Fruit fly (Drosophila melanogaster) whole organism, embryonic: Measurements from ENCODE around the gene Lim3.

ENCODE experiments used
- ATbp ChIP-seq: fragments of 200-800 bp; sonication (Bioruptor generic); optimal IDR thresholded peaks from 2 replicates; lab custom pipeline; 2017; ENCODE audit warnings: missing biosample characterization, mild to moderate bottlenecking, missing genetic modification characterization, missing genetic modification reagents
- CG10654 ChIP-seq: fragments of 200-800 bp; sonication (Bioruptor generic); optimal IDR thresholded peaks from 2 replicates; lab custom pipeline; 2016; ENCODE audit warnings: missing biosample characterization, missing genetic modification characterization
- CG12219 ChIP-seq: fragments of 200-800 bp; sonication (Bioruptor generic); optimal IDR thresholded peaks from 3 replicates; lab custom pipeline; 2018; ENCODE audit warnings: missing biosample characterization, mild to moderate bottlenecking, missing genetic modification characterization
- CG13296 ChIP-seq: fragments of 200-800 bp; sonication (Bioruptor generic); optimal IDR thresholded peaks from 3 replicates; lab custom pipeline; 2018; ENCODE audit warnings: missing biosample characterization, mild to moderate bottlenecking, missing genetic modification characterization
- CG14014 ChIP-seq: fragments of 200-800 bp; sonication (Bioruptor generic); IDR thresholded peaks from 2 replicates; pipeline ENCODE4 v1.3.6; 2022; ENCODE audit warnings: missing biosample characterization, missing genetic modification characterization
- CG17385 ChIP-seq: fragments of 200-800 bp; sonication (Bioruptor generic); optimal IDR thresholded peaks from 3 replicates; lab custom pipeline; 2018; ENCODE audit warnings: missing biosample characterization, mild to moderate bottlenecking, missing genetic modification characterization
- CG18476 ChIP-seq: fragments of 200-800 bp; sonication (Bioruptor generic); optimal IDR thresholded peaks from 2 replicates; lab custom pipeline; 2016; ENCODE audit warnings: missing biosample characterization, mild to moderate bottlenecking, missing genetic modification characterization
- CG30403 ChIP-seq: fragments of 200-800 bp; sonication (Bioruptor generic); optimal IDR thresholded peaks from 3 replicates; lab custom pipeline; 2016; ENCODE audit warnings: missing biosample characterization, missing genetic modification characterization
- CG3995 ChIP-seq: fragments of 200-800 bp; sonication (Bioruptor generic); optimal IDR thresholded peaks from 3 replicates; lab custom pipeline; 2016; ENCODE audit warnings: missing biosample characterization, missing genetic modification characterization
- CG5180 ChIP-seq: fragments of 200-800 bp; sonication (Bioruptor generic); optimal IDR thresholded peaks from 3 replicates; lab custom pipeline; 2017; ENCODE audit warnings: missing biosample characterization, missing genetic modification characterization, mild to moderate bottlenecking, moderate library complexity, missing genetic modification reagents
- CG7556 ChIP-seq: fragments of 200-800 bp; sonication (Bioruptor generic); optimal IDR thresholded peaks from 2 replicates; lab custom pipeline; 2017; ENCODE audit warnings: missing biosample characterization, mild to moderate bottlenecking, missing genetic modification characterization
- CG8924 ChIP-seq: fragments of 200-800 bp; optimal IDR thresholded peaks from 3 replicates; lab custom pipeline; 2019; ENCODE audit warnings: missing biosample characterization, mild to moderate bottlenecking, missing genetic modification characterization, moderate library complexity
- CG9215 ChIP-seq: fragments of 200-800 bp; sonication (Bioruptor generic); IDR thresholded peaks from 2 replicates; pipeline ENCODE4 v1.3.6; 2022; ENCODE audit warnings: missing biosample characterization, missing genetic modification characterization
- CG9437 ChIP-seq: fragments of 200-800 bp; sonication (Bioruptor generic); optimal IDR thresholded peaks from 2 replicates; lab custom pipeline; 2018; ENCODE audit warnings: missing biosample characterization, mild to moderate bottlenecking, missing genetic modification characterization
- CG9817 ChIP-seq: fragments of 200-800 bp; sonication (Bioruptor generic); optimal IDR thresholded peaks from 2 replicates; lab custom pipeline; 2018; ENCODE audit warnings: missing biosample characterization, mild to moderate bottlenecking, missing genetic modification characterization, moderate library complexity
- CG9932 ChIP-seq: fragments of 200-800 bp; sonication (Bioruptor generic); IDR thresholded peaks from 2 replicates; pipeline ENCODE4 v1.3.6; 2022; ENCODE audit warnings: missing biosample characterization, missing genetic modification characterization
- CHES-1-like ChIP-seq: fragments of 200-800 bp; sonication (Bioruptor generic); optimal IDR thresholded peaks from 2 replicates; lab custom pipeline; 2016; ENCODE audit warnings: missing biosample characterization, missing genetic modification characterization
- Dbx ChIP-seq: fragments of 200-800 bp; sonication (Bioruptor generic); IDR thresholded peaks from 3 replicates; pipeline ENCODE4 v1.3.6; 2022; ENCODE audit warnings: missing biosample characterization, missing genetic modification characterization
- Drgx ChIP-seq: fragments of 200-800 bp; sonication (Bioruptor generic); IDR thresholded peaks from 2 replicates; pipeline ENCODE4 v1.3.6; 2022; ENCODE audit warnings: missing biosample characterization, missing genetic modification characterization
- Eip74EF ChIP-seq, 2 experiments: fragments of 200-800 bp in 1 of 2; fragments of >200 bp in 1 of 2; sonication (Bioruptor generic) in 1 of 2; optimal IDR thresholded peaks; 2 replicates each; lab custom pipeline; 2017 to 2019; ENCODE audit warnings: missing biosample characterization in 2 of 2, missing genetic modification characterization in 2 of 2, mild to moderate bottlenecking in 1 of 2, moderate library complexity in 1 of 2
- Fer3 ChIP-seq: fragments of 200-800 bp; sonication (Bioruptor generic); optimal IDR thresholded peaks from 2 replicates; lab custom pipeline; 2018; ENCODE audit warnings: missing biosample characterization, mild to moderate bottlenecking, missing genetic modification characterization, moderate library complexity
- HHEX ChIP-seq: fragments of 200-800 bp; sonication (Bioruptor generic); optimal IDR thresholded peaks from 3 replicates; lab custom pipeline; 2017; ENCODE audit warnings: missing biosample characterization, mild to moderate bottlenecking, missing genetic modification characterization, missing genetic modification reagents
- HmgZ ChIP-seq: fragments of 200-800 bp; sonication (Bioruptor generic); optimal IDR thresholded peaks from 2 replicates; lab custom pipeline; 2018; ENCODE audit warnings: missing biosample characterization, mild to moderate bottlenecking, missing genetic modification characterization
- Hmr ChIP-seq: fragments of 200-800 bp; sonication (Bioruptor generic); optimal IDR thresholded peaks from 3 replicates; lab custom pipeline; 2017; ENCODE audit warnings: mild to moderate bottlenecking, missing biosample characterization, missing genetic modification reagents, missing genetic modification characterization
- Lhr ChIP-seq: fragments of 200-800 bp; sonication (Bioruptor generic); optimal IDR thresholded peaks from 3 replicates; lab custom pipeline; 2017; ENCODE audit warnings: mild to moderate bottlenecking, missing biosample characterization, missing genetic modification reagents, missing genetic modification characterization
- Med ChIP-seq: fragments of 200-800 bp; sonication (Bioruptor generic); peaks from one replicate; lab custom pipeline; 2016; ENCODE audit warnings: missing biosample characterization, missing genetic modification characterization, mild to moderate bottlenecking, inconsistent platforms, moderate library complexity
- NfI ChIP-seq: fragments of 200-800 bp; sonication (Bioruptor generic); optimal IDR thresholded peaks from 3 replicates; lab custom pipeline; 2018; ENCODE audit warnings: missing biosample characterization, mild to moderate bottlenecking, missing genetic modification characterization, moderate library complexity
- Sox102F ChIP-seq: fragments of 200-800 bp; sonication (Bioruptor generic); optimal IDR thresholded peaks from 2 replicates; lab custom pipeline; 2018; ENCODE audit warnings: missing biosample characterization, mild to moderate bottlenecking, missing genetic modification characterization, moderate library complexity
- Ssrp ChIP-seq: fragments of 200-800 bp; sonication (Bioruptor generic); optimal IDR thresholded peaks from 2 replicates; lab custom pipeline; 2018; ENCODE audit warnings: missing biosample characterization, mild to moderate bottlenecking, missing genetic modification characterization, moderate library complexity
- cg ChIP-seq: fragments of 200-800 bp; sonication (Bioruptor generic); optimal IDR thresholded peaks from 3 replicates; lab custom pipeline; 2019; ENCODE audit warnings: missing biosample characterization, mild to moderate bottlenecking, missing genetic modification characterization, moderate library complexity
- chinmo ChIP-seq: fragments of 200-800 bp; sonication (Bioruptor generic); IDR thresholded peaks from 4 replicates; pipeline ENCODE4 v1.3.6; 2022; ENCODE audit warnings: missing biosample characterization, missing genetic modification characterization; ENCODE audit not compliant: partially characterized antibody
- chn ChIP-seq: fragments of 200-800 bp; sonication (Bioruptor generic); optimal IDR thresholded peaks from 2 replicates; lab custom pipeline; 2016; ENCODE audit warnings: missing biosample characterization, missing genetic modification characterization
- dpn ChIP-seq, 2 experiments: fragments of 200-800 bp; sonication (Bioruptor generic); optimal IDR thresholded peaks; 3 replicates each; lab custom pipeline; 2016; ENCODE audit warnings: missing biosample characterization in 2 of 2, missing genetic modification characterization in 2 of 2
- eyg ChIP-seq: fragments of 200-800 bp; sonication (Bioruptor generic); optimal IDR thresholded peaks from 3 replicates; lab custom pipeline; 2016; ENCODE audit warnings: missing biosample characterization, missing genetic modification characterization
- fd102C ChIP-seq: fragments of 200-800 bp; sonication (Bioruptor generic); optimal IDR thresholded peaks from 2 replicates; lab custom pipeline; 2018; ENCODE audit warnings: missing biosample characterization, mild to moderate bottlenecking, missing genetic modification characterization, moderate library complexity
- gcm ChIP-seq: fragments of 200-800 bp; sonication (Bioruptor generic); optimal IDR thresholded peaks from 2 replicates; lab custom pipeline; 2019; ENCODE audit warnings: missing biosample characterization, mild to moderate bottlenecking, missing genetic modification characterization, moderate library complexity
- lbe ChIP-seq: fragments of 200-800 bp; sonication (Bioruptor generic); optimal IDR thresholded peaks from 2 replicates; lab custom pipeline; 2016; ENCODE audit warnings: missing biosample characterization, mild to moderate bottlenecking, missing genetic modification characterization
- lola ChIP-seq, 3 experiments: fragments of >200 bp in 2 of 3; fragments of 200-800 bp in 1 of 3; sonication (Bioruptor generic) in 1 of 3; optimal IDR thresholded peaks; 2 replicates each; lab custom pipeline; 2017 to 2019; ENCODE audit warnings: missing biosample characterization in 3 of 3, missing genetic modification characterization in 3 of 3, mild to moderate bottlenecking in 1 of 3, moderate library complexity in 1 of 3
- org-1 ChIP-seq: fragments of 200-800 bp; sonication (Bioruptor generic); optimal IDR thresholded peaks from 2 replicates; lab custom pipeline; 2017; ENCODE audit warnings: missing biosample characterization, missing genetic modification characterization
- pb ChIP-seq: fragments of 200-800 bp; sonication (Bioruptor generic); optimal IDR thresholded peaks from 3 replicates; lab custom pipeline; 2016; ENCODE audit warnings: missing biosample characterization, missing genetic modification characterization
- pfk ChIP-seq: fragments of 200-800 bp; sonication (Bioruptor generic); optimal IDR thresholded peaks from 2 replicates; lab custom pipeline; 2018; ENCODE audit warnings: missing biosample characterization, mild to moderate bottlenecking, missing genetic modification characterization, moderate library complexity
- prd ChIP-seq, 3 experiments: fragments of >200 bp in 2 of 3; fragments of 200-800 bp in 1 of 3; sonication (Bioruptor generic) in 1 of 3; optimal IDR thresholded peaks in 2 of 3; IDR thresholded peaks in 1 of 3; 2 replicates in 2 of 3; 3 replicates in 1 of 3; pipeline versions ENCODE4 v1.3.6 to Lab custom; 2017 to 2022; ENCODE audit warnings: missing biosample characterization in 1 of 3, missing genetic modification characterization in 1 of 3
- pros ChIP-seq: fragments of 200-800 bp; sonication (Bioruptor generic); optimal IDR thresholded peaks from 3 replicates; lab custom pipeline; 2019; ENCODE audit warnings: missing biosample characterization, mild to moderate bottlenecking, missing genetic modification characterization, moderate library complexity
- row ChIP-seq: fragments of 200-800 bp; sonication (Bioruptor generic); IDR thresholded peaks from 3 replicates; pipeline ENCODE4 v1.3.6; 2022; ENCODE audit warnings: missing biosample characterization, missing genetic modification characterization
- sd ChIP-seq: fragments of 200-800 bp; sonication (Bioruptor generic); optimal IDR thresholded peaks from 3 replicates; lab custom pipeline; 2018; ENCODE audit warnings: missing biosample characterization, mild to moderate bottlenecking, missing genetic modification characterization, moderate library complexity
- trh ChIP-seq: fragments of 200-800 bp; sonication (Bioruptor generic); optimal IDR thresholded peaks from 2 replicates; lab custom pipeline; 2016; ENCODE audit warnings: missing biosample characterization, missing genetic modification characterization
- unc-4 ChIP-seq: fragments of 200-800 bp; sonication (Bioruptor generic); IDR thresholded peaks from 2 replicates; pipeline ENCODE4 v1.3.6; 2022; ENCODE audit warnings: missing biosample characterization, missing genetic modification characterization; ENCODE audit not compliant: partially characterized antibody
- yki ChIP-seq: fragments of >200 bp; optimal IDR thresholded peaks from 3 replicates; lab custom pipeline; 2018

Gene Lim3

DNA sequence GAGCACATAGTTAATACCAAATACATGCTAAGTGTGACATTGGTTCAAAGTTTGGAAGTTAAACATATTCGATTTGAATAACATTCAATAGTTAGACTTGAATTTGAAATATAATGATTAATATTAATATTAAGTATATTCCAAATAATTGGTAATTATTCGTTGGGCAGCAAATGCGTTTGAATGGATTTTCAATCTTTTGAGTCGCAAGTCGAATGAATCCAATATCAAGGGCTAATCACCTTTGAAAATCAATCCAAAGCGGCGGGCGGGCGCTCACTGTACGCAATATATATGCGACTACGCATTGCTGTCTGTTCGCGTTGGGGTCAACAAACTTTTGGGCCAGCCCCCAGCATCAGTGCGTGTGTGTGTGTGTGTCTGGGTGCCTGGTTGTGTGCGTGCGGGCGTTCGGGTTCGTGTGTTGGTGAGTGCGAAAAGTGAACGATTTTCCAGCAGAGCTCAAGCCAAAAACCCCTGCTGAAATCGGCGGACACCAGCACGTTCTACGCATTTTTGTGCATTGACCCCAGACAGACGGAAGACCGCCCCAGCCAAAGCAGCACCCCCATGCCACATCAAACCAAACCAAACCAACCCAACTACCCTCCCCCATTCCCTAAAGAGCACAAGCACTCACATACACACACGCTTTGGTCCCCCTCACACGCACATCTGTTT, 30.3 kb upstream of the Lim3 start (continued):
- TF ChIP-seq pfk (peak; percentile 70), CG7556 (peak; percentile 62), CG5180 (GFP tag; lab: Kevin White, UChicago) (no peak), Fer3 (tag; lab: Kevin White, UChicago) (no peak), row (peak; percentile 33; the same call in 1 of the 3 replicates), HmgZ (tag; lab: Kevin White, UChicago) (no peak), Hmr (GFP tag; lab: Kevin White, UChicago) (peak; percentile 43), Lhr (GFP tag; lab: Kevin White, UChicago) (no peak), Dbx (peak; percentile 60; the same call in 1 of the 3 replicates), CG9215 (GFP tag; lab: Robert Waterston, UW) (no peak), Med (GFP tag; lab: Kevin White, UChicago) (peak; percentile 60), pb (no peak), pros (peak; percentile 84), Eip74EF (GFP tag; optimal IDR thresholded peaks at IDR 0.05; lab: Kevin White, UChicago) (peak in 1 of 2 experiments; percentile 5), CG9817 (tag; lab: Kevin White, UChicago) (no peak), cg (GFP tag; lab: Kevin White, UChicago) (peak; percentile 79), eyg (GFP tag; lab: Kevin White, UChicago) (no peak), CG30403 (GFP tag; lab: Kevin White, UChicago) (peak; percentile 13), CG8924 (tag; lab: Kevin White, UChicago) (no peak), chinmo (0 out of 4 replicates have a peak, but pooled peaks have one; percentile 38), lbe (GFP tag; lab: Kevin White, UChicago) (no peak), CG3995 (no peak), gcm (GFP tag; lab: Kevin White, UChicago) (peak; percentile 17), CG17385 (no peak), CHES-1-like (GFP tag; lab: Kevin White, UChicago) (no peak), sd (tag; lab: Kevin White, UChicago) (no peak), trh (no peak), dpn (GFP tag; optimal IDR thresholded peaks at IDR 0.05; lab: Kevin White, UChicago) (peak in 1 of 2 experiments; percentile 21), chn (GFP tag; lab: Kevin White, UChicago) (no peak), CG14014 (GFP tag; lab: Robert Waterston, UW) (no peak), prd (optimal IDR thresholded peaks at IDR 0.05; lab: Kevin White, UChicago) (no peak), prd (GFP tag; IDR thresholded peaks at IDR 0.05; lab: Robert Waterston, UW) (no peak), CG18476 (no peak), HHEX (GFP tag; lab: Kevin White, UChicago) (peak; percentile 22), CG9932 (0 out of 2 replicates have a peak, but pooled peaks have one; percentile 28), lola (GFP tag; optimal IDR thresholded peaks at IDR 0.05; lab: Kevin White, UChicago) (peak in 1 of 3 experiments; percentile 9), unc-4 (GFP tag; lab: Robert Waterston, UW) (no peak), CG12219 (no peak), CG10654 (GFP tag; lab: Kevin White, UChicago) (no peak), yki (lab: Kevin White, UChicago) (no peak), Sox102F (GFP tag; lab: Kevin White, UChicago) (peak; percentile 37), ATbp (GFP tag; lab: Kevin White, UChicago) (peak; percentile 33), Drgx (GFP tag; lab: Robert Waterston, UW) (no peak), fd102C (GFP tag; lab: Kevin White, UChicago) (no peak), Ssrp (peak; percentile 32), NfI (GFP tag; lab: Kevin White, UChicago) (peak; percentile 17), CG9437 (GFP tag; lab: Kevin White, UChicago) (no peak), org-1 (GFP tag; lab: Kevin White, UChicago) (peak; percentile 21), CG13296 (GFP tag; lab: Kevin White, UChicago) (no peak)
